Fruit fly (Drosophila melanogaster) whole organism, embryonic: ENCODE data around the gene Gbs-76A.

Experiments
- Antp ChIP-seq: fragments of 200-800 bp; sonication (Bioruptor generic); optimal IDR thresholded peaks from 3 replicates; lab custom pipeline; 2016; ENCODE audit warnings: missing biosample characterization, missing genetic modification characterization
- BtbVII ChIP-seq: fragments of 200-800 bp; sonication (Bioruptor generic); optimal IDR thresholded peaks from 3 replicates; lab custom pipeline; 2017; ENCODE audit warnings: missing biosample characterization, mild to moderate bottlenecking, missing genetic modification characterization
- Bteb2 ChIP-seq: fragments of 200-800 bp; sonication (Bioruptor generic); optimal IDR thresholded peaks from 2 replicates; lab custom pipeline; 2016; ENCODE audit warnings: missing biosample characterization, missing genetic modification characterization
- CG10209 ChIP-seq: fragments of 200-800 bp; sonication (Bioruptor generic); optimal IDR thresholded peaks from 3 replicates; lab custom pipeline; 2017; ENCODE audit warnings: missing biosample characterization, mild to moderate bottlenecking, missing genetic modification characterization, missing genetic modification reagents
- CG11696 ChIP-seq: fragments of 200-800 bp; sonication (Bioruptor generic); IDR thresholded peaks from 2 replicates; pipeline ENCODE4 v1.3.6; 2022; ENCODE audit warnings: missing biosample characterization, missing genetic modification characterization
- CG12659 ChIP-seq: fragments of 200-800 bp; sonication (Bioruptor generic); optimal IDR thresholded peaks from 3 replicates; lab custom pipeline; 2017; ENCODE audit warnings: mild to moderate bottlenecking, missing biosample characterization, missing genetic modification reagents, missing genetic modification characterization
- CG1529 ChIP-seq: fragments of 200-800 bp; sonication (Bioruptor generic); optimal IDR thresholded peaks from 3 replicates; lab custom pipeline; 2018; ENCODE audit warnings: missing biosample characterization, missing genetic modification characterization
- CG15479 ChIP-seq: fragments of 200-800 bp; sonication (Bioruptor generic); optimal IDR thresholded peaks from 3 replicates; lab custom pipeline; 2019; ENCODE audit warnings: missing biosample characterization, mild to moderate bottlenecking, missing genetic modification characterization, moderate library complexity
- CG15696 ChIP-seq: fragments of 200-800 bp; sonication (Bioruptor generic); optimal IDR thresholded peaks from 2 replicates; lab custom pipeline; 2019; ENCODE audit warnings: missing biosample characterization, mild to moderate bottlenecking, missing genetic modification characterization, moderate library complexity
- CG17328 ChIP-seq: fragments of 200-800 bp; sonication (Bioruptor generic); IDR thresholded peaks from 2 replicates; pipeline ENCODE4 v1.3.6; 2022; ENCODE audit warnings: missing biosample characterization, missing genetic modification characterization
- CG1792 ChIP-seq: fragments of 200-800 bp; sonication (Bioruptor generic); optimal IDR thresholded peaks from 2 replicates; lab custom pipeline; 2016; ENCODE audit warnings: missing biosample characterization, missing genetic modification characterization
- CG2875 ChIP-seq: fragments of 200-800 bp; sonication (Bioruptor generic); optimal IDR thresholded peaks from 2 replicates; lab custom pipeline; 2017; ENCODE audit warnings: missing biosample characterization, mild to moderate bottlenecking, missing genetic modification characterization, missing genetic modification reagents
- CG32767 ChIP-seq: fragments of 200-800 bp; sonication (Bioruptor generic); IDR thresholded peaks from 2 replicates; pipeline ENCODE4 v1.3.6; 2022; ENCODE audit warnings: missing biosample characterization, missing genetic modification characterization
- CG3407 ChIP-seq: fragments of 200-800 bp; sonication (Bioruptor generic); optimal IDR thresholded peaks from 2 replicates; lab custom pipeline; 2018; ENCODE audit warnings: missing biosample characterization, mild to moderate bottlenecking, missing genetic modification characterization
- CG34376 ChIP-seq: fragments of 200-800 bp; sonication (Bioruptor generic); optimal IDR thresholded peaks from 2 replicates; lab custom pipeline; 2018; ENCODE audit warnings: missing biosample characterization, mild to moderate bottlenecking, missing genetic modification characterization
- CG3847 ChIP-seq: fragments of 200-800 bp; sonication (Bioruptor generic); IDR thresholded peaks from 2 replicates; pipeline ENCODE4 v1.3.6; 2022; ENCODE audit warnings: missing biosample characterization, missing genetic modification characterization
- CG4730 ChIP-seq: fragments of 200-800 bp; sonication (Bioruptor generic); IDR thresholded peaks from 2 replicates; pipeline ENCODE4 v1.3.6; 2022; ENCODE audit warnings: missing biosample characterization, missing genetic modification characterization
- CG6813 ChIP-seq: fragments of 200-800 bp; sonication (Bioruptor generic); optimal IDR thresholded peaks from 2 replicates; lab custom pipeline; 2017; ENCODE audit warnings: missing biosample characterization, missing genetic modification characterization, mild to moderate bottlenecking, moderate library complexity, missing genetic modification reagents
- CG8089 ChIP-seq: fragments of 200-800 bp; sonication (Bioruptor generic); optimal IDR thresholded peaks from 3 replicates; lab custom pipeline; 2016; ENCODE audit warnings: missing biosample characterization, missing genetic modification characterization
- CG8388 ChIP-seq: fragments of 200-800 bp; sonication (Bioruptor generic); optimal IDR thresholded peaks from 2 replicates; lab custom pipeline; 2019; ENCODE audit warnings: missing biosample characterization, mild to moderate bottlenecking, missing genetic modification characterization, moderate library complexity
- CG9727 ChIP-seq: fragments of 200-800 bp; sonication (Bioruptor generic); optimal IDR thresholded peaks from 3 replicates; lab custom pipeline; 2017; ENCODE audit warnings: missing biosample characterization, mild to moderate bottlenecking, missing genetic modification characterization
- CG9932 ChIP-seq: fragments of 200-800 bp; sonication (Bioruptor generic); IDR thresholded peaks from 2 replicates; pipeline ENCODE4 v1.3.6; 2022; ENCODE audit warnings: missing biosample characterization, missing genetic modification characterization
- Dad ChIP-seq: fragments of 200-800 bp; sonication (Bioruptor generic); optimal IDR thresholded peaks from 3 replicates; lab custom pipeline; 2016; ENCODE audit warnings: missing biosample characterization, missing genetic modification characterization
- Fer1 ChIP-seq: fragments of 200-800 bp; sonication (Bioruptor generic); optimal IDR thresholded peaks from 2 replicates; lab custom pipeline; 2017; ENCODE audit warnings: missing biosample characterization, mild to moderate bottlenecking, missing genetic modification characterization
- Gug ChIP-seq: fragments of 200-800 bp; sonication (Bioruptor generic); IDR thresholded peaks from 4 replicates; pipeline ENCODE4 v1.3.6; 2022; ENCODE audit warnings: missing biosample characterization, missing genetic modification characterization
- HLH3B ChIP-seq: fragments of 200-800 bp; sonication (Bioruptor generic); IDR thresholded peaks from 2 replicates; pipeline ENCODE4 v1.3.6; 2022; ENCODE audit warnings: missing biosample characterization, missing genetic modification characterization
- HmgD ChIP-seq: fragments of 200-800 bp; sonication (Bioruptor generic); optimal IDR thresholded peaks from 3 replicates; lab custom pipeline; 2016; ENCODE audit warnings: missing biosample characterization, missing genetic modification characterization
- Hr3 ChIP-seq: fragments of 200-800 bp; sonication (Bioruptor generic); optimal IDR thresholded peaks from 3 replicates; lab custom pipeline; 2016; ENCODE audit warnings: missing biosample characterization, missing genetic modification characterization
- MESR4 ChIP-seq: fragments of 200-800 bp; sonication (Bioruptor generic); optimal IDR thresholded peaks from 2 replicates; lab custom pipeline; 2018; ENCODE audit warnings: missing biosample characterization, mild to moderate bottlenecking, missing genetic modification characterization, moderate library complexity
- Nf-YC ChIP-seq: fragments of 200-800 bp; optimal IDR thresholded peaks from 3 replicates; lab custom pipeline; 2019; ENCODE audit warnings: missing biosample characterization, mild to moderate bottlenecking, missing genetic modification characterization, moderate library complexity
- Oaz ChIP-seq: fragments of 200-800 bp; sonication (Bioruptor generic); IDR thresholded peaks from 2 replicates; pipeline ENCODE4 v1.3.6; 2022; ENCODE audit warnings: missing biosample characterization, missing genetic modification characterization
- PHDP ChIP-seq: fragments of 200-800 bp; sonication (Bioruptor generic); optimal IDR thresholded peaks from 3 replicates; lab custom pipeline; 2018; ENCODE audit warnings: missing biosample characterization, mild to moderate bottlenecking, missing genetic modification characterization, moderate library complexity
- Rx ChIP-seq: fragments of 200-800 bp; sonication (Bioruptor generic); IDR thresholded peaks from 2 replicates; pipeline ENCODE4 v1.3.6; 2022; ENCODE audit warnings: missing biosample characterization, missing genetic modification characterization
- Sox100B ChIP-seq: fragments of 200-800 bp; sonication (Bioruptor generic); optimal IDR thresholded peaks from 3 replicates; lab custom pipeline; 2018; ENCODE audit warnings: missing biosample characterization, mild to moderate bottlenecking, missing genetic modification characterization
- Stat92E ChIP-seq, 3 experiments: fragments of >200 bp in 2 of 3; fragments of 200-800 bp in 1 of 3; sonication (Bioruptor generic) in 1 of 3; optimal IDR thresholded peaks; 2 replicates each; lab custom pipeline; 2017 to 2019; ENCODE audit warnings: missing biosample characterization in 3 of 3, missing genetic modification characterization in 3 of 3, mild to moderate bottlenecking in 1 of 3, moderate library complexity in 1 of 3
- cad ChIP-seq: fragments of >200 bp; optimal IDR thresholded peaks from 2 replicates; lab custom pipeline; 2017; ENCODE audit warnings: missing biosample characterization, missing genetic modification characterization
- ci ChIP-seq: fragments of 200-800 bp; sonication (Bioruptor generic); IDR thresholded peaks from 3 replicates; pipeline ENCODE4 v1.3.6; 2022; ENCODE audit warnings: missing biosample characterization, missing genetic modification characterization
- cwo ChIP-seq: fragments of 200-800 bp; sonication (Bioruptor generic); optimal IDR thresholded peaks from 3 replicates; lab custom pipeline; 2017; ENCODE audit warnings: missing biosample characterization, missing genetic modification characterization, mild to moderate bottlenecking, moderate library complexity, missing genetic modification reagents
- ewg ChIP-seq: fragments of 200-800 bp; sonication (Bioruptor generic); optimal IDR thresholded peaks from 3 replicates; lab custom pipeline; 2017; ENCODE audit warnings: mild to moderate bottlenecking, missing biosample characterization, missing genetic modification reagents, missing genetic modification characterization
- gfzf ChIP-seq: fragments of 200-800 bp; sonication (Bioruptor generic); optimal IDR thresholded peaks from 2 replicates; lab custom pipeline; 2016; ENCODE audit warnings: missing biosample characterization, mild to moderate bottlenecking, missing genetic modification characterization, moderate library complexity
- grau ChIP-seq: fragments of 200-800 bp; optimal IDR thresholded peaks from 3 replicates; lab custom pipeline; 2019; ENCODE audit warnings: missing biosample characterization, mild to moderate bottlenecking, missing genetic modification characterization, moderate library complexity
- ken ChIP-seq: fragments of 200-800 bp; sonication (Bioruptor generic); IDR thresholded peaks from 3 replicates; pipeline ENCODE4 v1.3.6; 2022; ENCODE audit warnings: missing biosample characterization, missing genetic modification characterization
- knrl ChIP-seq: fragments of 200-800 bp; sonication (Bioruptor generic); IDR thresholded peaks from 3 replicates; pipeline ENCODE4 v1.3.6; 2022; ENCODE audit warnings: missing biosample characterization, missing genetic modification characterization; ENCODE audit not compliant: partially characterized antibody
- nerfin-2 ChIP-seq: fragments of 200-800 bp; sonication (Bioruptor generic); IDR thresholded peaks from 2 replicates; pipeline ENCODE4 v1.3.6; 2022; ENCODE audit warnings: missing biosample characterization, missing genetic modification characterization; ENCODE audit not compliant: partially characterized antibody
- shn ChIP-seq: fragments of 200-800 bp; sonication (Bioruptor generic); optimal IDR thresholded peaks from 3 replicates; lab custom pipeline; 2016; ENCODE audit warnings: missing biosample characterization, missing genetic modification characterization
- sna ChIP-seq: fragments of 200-800 bp; sonication (Bioruptor generic); IDR thresholded peaks from 2 replicates; pipeline ENCODE4 v1.3.6; 2022; ENCODE audit warnings: missing biosample characterization, missing genetic modification characterization; ENCODE audit not compliant: partially characterized antibody
- sr ChIP-seq: fragments of 200-800 bp; sonication (Bioruptor generic); IDR thresholded peaks from 3 replicates; pipeline ENCODE4 v1.3.6; 2022; ENCODE audit warnings: missing biosample characterization, missing genetic modification characterization
- wek ChIP-seq: fragments of 200-800 bp; sonication (Bioruptor generic); optimal IDR thresholded peaks from 3 replicates; lab custom pipeline; 2018; ENCODE audit warnings: missing biosample characterization, mild to moderate bottlenecking, missing genetic modification characterization, moderate library complexity

The Gbs-76A gene

DNA sequence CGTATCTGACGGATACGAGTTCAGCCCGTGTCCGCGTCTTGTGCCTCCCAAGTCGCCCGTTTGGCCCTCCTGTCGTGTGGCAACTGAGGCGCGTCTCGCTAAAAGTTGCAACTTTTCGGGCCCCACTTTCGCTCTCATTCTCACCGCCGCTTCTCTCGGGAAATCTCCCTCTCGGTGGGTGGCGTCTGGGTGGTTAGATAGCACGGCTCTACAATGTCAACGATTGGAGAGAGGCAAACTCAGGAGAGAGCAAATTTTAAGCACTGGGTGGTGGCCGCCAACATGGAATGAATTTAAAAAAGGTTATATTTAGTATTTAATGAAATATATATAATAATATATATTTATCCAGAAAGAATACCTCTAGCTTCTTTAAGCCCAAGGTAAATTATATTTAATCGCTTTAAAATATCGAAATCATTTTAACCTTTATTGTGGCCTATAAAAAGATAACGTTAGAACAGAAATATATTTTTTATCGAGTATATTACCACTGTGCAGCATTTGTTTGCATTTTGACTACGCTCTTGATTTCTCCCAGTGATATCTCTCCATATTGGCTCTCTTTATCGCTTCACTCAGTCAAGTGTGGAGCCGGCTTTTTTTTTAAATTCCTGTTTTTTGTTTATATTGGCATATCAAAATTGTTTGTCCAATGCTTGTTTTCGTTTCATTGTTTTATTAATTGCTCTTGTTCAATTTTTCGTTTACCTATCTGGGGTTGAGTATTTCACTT, at the start of gene Gbs-76A (continued):
- TF ChIP-seq Gug (GFP tag; lab: Robert Waterston, UW) (no peak), BtbVII (GFP tag; lab: Kevin White, UChicago) (peak; percentile 84), gfzf (GFP tag; lab: Kevin White, UChicago) (no peak), CG34376 (peak; percentile 51), MESR4 (GFP tag; lab: Kevin White, UChicago) (no peak), CG6813 (GFP tag; lab: Kevin White, UChicago) (peak; percentile 86), CG8089 (GFP tag; lab: Kevin White, UChicago) (peak; percentile 3), Hr3 (peak; percentile 75), grau (tag; lab: Kevin White, UChicago) (peak; percentile 90), CG3407 (GFP tag; lab: Kevin White, UChicago) (peak; percentile 56), Sox100B (peak; percentile 85), CG32767 (GFP tag; lab: Robert Waterston, UW) (peak; percentile 75), CG10209 (GFP tag; lab: Kevin White, UChicago) (peak; percentile 84), nerfin-2 (GFP tag; lab: Robert Waterston, UW) (peak; percentile 20; the same call in 1 of the 2 replicates), wek (GFP tag; lab: Kevin White, UChicago) (no peak), CG11696 (GFP tag; lab: Robert Waterston, UW) (no peak), Bteb2 (GFP tag; lab: Kevin White, UChicago) (peak; percentile 0), Rx (GFP tag; lab: Robert Waterston, UW) (peak; percentile 40; the same call in 1 of the 2 replicates), CG3847 (GFP tag; lab: Robert Waterston, UW) (peak; percentile 67), PHDP (tag; lab: Kevin White, UChicago) (peak; percentile 93), CG9727 (GFP tag; lab: Kevin White, UChicago) (peak; percentile 81), Oaz (GFP tag; lab: Robert Waterston, UW) (peak; percentile 42; the same call in 1 of the 2 replicates), CG4730 (peak; percentile 42; the same call in 1 of the 2 replicates), CG12659 (GFP tag; lab: Kevin White, UChicago) (peak; percentile 87), shn (GFP tag; lab: Kevin White, UChicago) (no peak), sr (GFP tag; lab: Robert Waterston, UW) (no peak), Antp (GFP tag; lab: Kevin White, UChicago) (no peak), HLH3B (peak; percentile 60; the same call in 1 of the 2 replicates), CG9932 (peak; percentile 81), HmgD (GFP tag; lab: Kevin White, UChicago) (no peak), CG8388 (GFP tag; lab: Kevin White, UChicago) (peak; percentile 84), CG1529 (peak; percentile 62), CG2875 (GFP tag; lab: Kevin White, UChicago) (peak; percentile 77), Dad (GFP tag; lab: Kevin White, UChicago) (no peak), knrl (GFP tag; lab: Robert Waterston, UW) (peak; percentile 42; the same call in 1 of the 3 replicates), sna (GFP tag; lab: Robert Waterston, UW) (peak; percentile 65), CG17328 (GFP tag; lab: Robert Waterston, UW) (peak; percentile 62), Nf-YC (tag; lab: Kevin White, UChicago) (peak; percentile 81), CG1792 (no peak), cad (GFP tag; lab: Kevin White, UChicago) (no peak), cwo (GFP tag; lab: Kevin White, UChicago) (peak; percentile 87), Fer1 (peak; percentile 91), ci (GFP tag; lab: Robert Waterston, UW) (peak; percentile 80), ewg (GFP tag; lab: Kevin White, UChicago) (peak; percentile 65), CG15479 (GFP tag; lab: Kevin White, UChicago) (no peak), ken (GFP tag; lab: Robert Waterston, UW) (0 out of 3 replicates have a peak, but pooled peaks have one; percentile 42), Stat92E (GFP tag; optimal IDR thresholded peaks at IDR 0.05; lab: Kevin White, UChicago) (no peak), CG15696 (tag; lab: Kevin White, UChicago) (peak; percentile 64)
